Fruit fly (Drosophila melanogaster): ENCODE data around the gene CG17134.

- TF ChIP-seq insv (optimal IDR thresholded peaks at IDR 0.05), result no peak
- no peak for TF ChIP-seq ttk (optimal IDR thresholded peaks at IDR 0.05)
- TF ChIP-seq psq (optimal IDR thresholded peaks at IDR 0.05), result no peak
- no peak for TF ChIP-seq h (optimal IDR thresholded peaks at IDR 0.05)
These were observed 17.0 kb downstream of the CG17134 start, which contains the start of gene Nos for dm6 chr2L:10837491-10837890.
